Fruit fly (Drosophila melanogaster) whole organism, embryonic: ENCODE data around the gene NijC.

ENCODE experiments used
- Asciz ChIP-seq: fragments of 200-800 bp; sonication (Bioruptor generic); optimal IDR thresholded peaks from 2 replicates; lab custom pipeline; 2017; ENCODE audit warnings: missing biosample characterization, mild to moderate bottlenecking, missing genetic modification characterization, missing genetic modification reagents
- CG10543 ChIP-seq: fragments of 200-800 bp; sonication (Bioruptor generic); optimal IDR thresholded peaks from 3 replicates; lab custom pipeline; 2017; ENCODE audit warnings: missing biosample characterization, mild to moderate bottlenecking, missing genetic modification characterization, moderate library complexity
- CG11560 ChIP-seq: fragments of 200-800 bp; sonication (Bioruptor generic); IDR thresholded peaks from 3 replicates; pipeline ENCODE4 v1.3.6; 2022; ENCODE audit warnings: missing biosample characterization, missing genetic modification characterization
- CG12236 ChIP-seq: fragments of 200-800 bp; sonication (Bioruptor generic); optimal IDR thresholded peaks from 2 replicates; lab custom pipeline; 2016; ENCODE audit warnings: missing biosample characterization, missing genetic modification characterization
- CG12659 ChIP-seq: fragments of 200-800 bp; sonication (Bioruptor generic); optimal IDR thresholded peaks from 3 replicates; lab custom pipeline; 2017; ENCODE audit warnings: mild to moderate bottlenecking, missing biosample characterization, missing genetic modification reagents, missing genetic modification characterization
- CG13894 ChIP-seq: fragments of 200-800 bp; sonication (Bioruptor generic); optimal IDR thresholded peaks from 3 replicates; lab custom pipeline; 2018; ENCODE audit warnings: missing biosample characterization, mild to moderate bottlenecking, missing genetic modification characterization, moderate library complexity
- CG14965 ChIP-seq: fragments of 200-800 bp; sonication (Bioruptor generic); optimal IDR thresholded peaks from 2 replicates; lab custom pipeline; 2016; ENCODE audit warnings: missing biosample characterization, missing genetic modification characterization, borderline replicate concordance
- CG15011 ChIP-seq: fragments of 200-800 bp; sonication (Bioruptor generic); optimal IDR thresholded peaks from 3 replicates; lab custom pipeline; 2018; ENCODE audit warnings: missing biosample characterization, mild to moderate bottlenecking, missing genetic modification characterization
- CG1529 ChIP-seq: fragments of 200-800 bp; sonication (Bioruptor generic); optimal IDR thresholded peaks from 3 replicates; lab custom pipeline; 2018; ENCODE audit warnings: missing biosample characterization, missing genetic modification characterization
- CG15514 ChIP-seq: fragments of 200-800 bp; sonication (Bioruptor generic); optimal IDR thresholded peaks from 3 replicates; lab custom pipeline; 2017; ENCODE audit warnings: missing biosample characterization, missing genetic modification characterization, mild to moderate bottlenecking, moderate library complexity, missing genetic modification reagents
- CG16779 ChIP-seq: fragments of 200-800 bp; sonication (Bioruptor generic); IDR thresholded peaks from 2 replicates; pipeline ENCODE4 v1.3.6; 2022; ENCODE audit warnings: missing biosample characterization, missing genetic modification characterization
- CG17361 ChIP-seq: fragments of 200-800 bp; sonication (Bioruptor generic); IDR thresholded peaks from 3 replicates; pipeline ENCODE4 v1.3.6; 2022; ENCODE audit warnings: missing biosample characterization, missing genetic modification characterization
- CG17802 ChIP-seq: fragments of 200-800 bp; sonication (Bioruptor generic); optimal IDR thresholded peaks from 2 replicates; lab custom pipeline; 2018; ENCODE audit warnings: missing biosample characterization, mild to moderate bottlenecking, missing genetic modification characterization, moderate library complexity
- CG18262 ChIP-seq: fragments of 200-800 bp; optimal IDR thresholded peaks from 3 replicates; lab custom pipeline; 2019; ENCODE audit warnings: missing biosample characterization, mild to moderate bottlenecking, missing genetic modification characterization, moderate library complexity
- CG3163 ChIP-seq: fragments of 200-800 bp; sonication (Bioruptor generic); optimal IDR thresholded peaks from 3 replicates; lab custom pipeline; 2016; ENCODE audit warnings: missing biosample characterization, missing genetic modification characterization
- CG32772 ChIP-seq: fragments of 200-800 bp; sonication (Bioruptor generic); IDR thresholded peaks from 2 replicates; pipeline ENCODE4 v1.3.6; 2022; ENCODE audit warnings: missing biosample characterization, missing genetic modification characterization
- CG6791 ChIP-seq: fragments of 200-800 bp; sonication (Bioruptor generic); IDR thresholded peaks from 3 replicates; pipeline ENCODE4 v1.3.6; 2022; ENCODE audit warnings: missing biosample characterization, missing genetic modification characterization; ENCODE audit not compliant: partially characterized antibody
- CG7745 ChIP-seq: fragments of 200-800 bp; sonication (Bioruptor generic); optimal IDR thresholded peaks from 2 replicates; lab custom pipeline; 2018; ENCODE audit warnings: missing biosample characterization, mild to moderate bottlenecking, missing genetic modification characterization, moderate library complexity
- CG7839 ChIP-seq: fragments of 200-800 bp; sonication (Bioruptor generic); optimal IDR thresholded peaks from 3 replicates; lab custom pipeline; 2018; ENCODE audit warnings: missing biosample characterization, mild to moderate bottlenecking, missing genetic modification characterization, moderate library complexity
- CG9932 ChIP-seq: fragments of 200-800 bp; sonication (Bioruptor generic); IDR thresholded peaks from 2 replicates; pipeline ENCODE4 v1.3.6; 2022; ENCODE audit warnings: missing biosample characterization, missing genetic modification characterization
- CkIIα-i1 ChIP-seq: fragments of 200-800 bp; sonication (Bioruptor generic); IDR thresholded peaks from 2 replicates; pipeline ENCODE4 v1.3.6; 2022; ENCODE audit warnings: missing biosample characterization, missing genetic modification characterization
- D19B ChIP-seq: fragments of 200-800 bp; sonication (Bioruptor generic); optimal IDR thresholded peaks from 2 replicates; lab custom pipeline; 2017; ENCODE audit warnings: missing biosample characterization, mild to moderate bottlenecking, missing genetic modification characterization
- Dbx ChIP-seq: fragments of 200-800 bp; sonication (Bioruptor generic); IDR thresholded peaks from 3 replicates; pipeline ENCODE4 v1.3.6; 2022; ENCODE audit warnings: missing biosample characterization, missing genetic modification characterization
- Dip2 ChIP-seq: fragments of 200-800 bp; sonication (Bioruptor generic); IDR thresholded peaks from 2 replicates; pipeline ENCODE4 v1.3.6; 2022; ENCODE audit warnings: missing biosample characterization, missing genetic modification characterization
- Dref ChIP-seq: fragments of 200-800 bp; sonication (Bioruptor generic); IDR thresholded peaks from 2 replicates; pipeline ENCODE4 v1.3.6; 2022; ENCODE audit warnings: missing biosample characterization, missing genetic modification characterization
- Ets97D ChIP-seq: fragments of 200-800 bp; sonication (Bioruptor generic); optimal IDR thresholded peaks from 3 replicates; lab custom pipeline; 2016; ENCODE audit warnings: missing biosample characterization, missing genetic modification characterization
- GATAe ChIP-seq: fragments of 200-800 bp; sonication (Bioruptor generic); conservative IDR thresholded peaks from 2 replicates; pipeline ENCODE4 v1.3.6; 2022; ENCODE audit warnings: missing biosample characterization, missing genetic modification characterization
- HHEX ChIP-seq: fragments of 200-800 bp; sonication (Bioruptor generic); optimal IDR thresholded peaks from 3 replicates; lab custom pipeline; 2017; ENCODE audit warnings: missing biosample characterization, mild to moderate bottlenecking, missing genetic modification characterization, missing genetic modification reagents
- NC2β ChIP-seq: fragments of 200-800 bp; sonication (Bioruptor generic); optimal IDR thresholded peaks from 2 replicates; lab custom pipeline; 2016; ENCODE audit warnings: missing biosample characterization, missing genetic modification characterization
- Oaz ChIP-seq: fragments of 200-800 bp; sonication (Bioruptor generic); IDR thresholded peaks from 2 replicates; pipeline ENCODE4 v1.3.6; 2022; ENCODE audit warnings: missing biosample characterization, missing genetic modification characterization
- Tbp ChIP-seq: fragments of >200 bp; optimal IDR thresholded peaks from 2 replicates; lab custom pipeline; 2018; ENCODE audit warnings: missing biosample characterization, missing genetic modification characterization
- Vsx1 ChIP-seq: fragments of 200-800 bp; sonication (Bioruptor generic); optimal IDR thresholded peaks from 2 replicates; lab custom pipeline; 2017; ENCODE audit warnings: missing biosample characterization, mild to moderate bottlenecking, missing genetic modification characterization, missing genetic modification reagents
- ase ChIP-seq: fragments of 200-800 bp; sonication (Bioruptor generic); IDR thresholded peaks from 3 replicates; pipeline ENCODE4 v1.3.6; 2022; ENCODE audit warnings: missing biosample characterization, missing genetic modification characterization
- dpn ChIP-seq, 2 experiments: fragments of 200-800 bp; sonication (Bioruptor generic); optimal IDR thresholded peaks; 3 replicates each; lab custom pipeline; 2016; ENCODE audit warnings: missing biosample characterization in 2 of 2, missing genetic modification characterization in 2 of 2
- eyg ChIP-seq: fragments of 200-800 bp; sonication (Bioruptor generic); optimal IDR thresholded peaks from 3 replicates; lab custom pipeline; 2016; ENCODE audit warnings: missing biosample characterization, missing genetic modification characterization
- grau ChIP-seq: fragments of 200-800 bp; optimal IDR thresholded peaks from 3 replicates; lab custom pipeline; 2019; ENCODE audit warnings: missing biosample characterization, mild to moderate bottlenecking, missing genetic modification characterization, moderate library complexity
- grn ChIP-seq: fragments of 200-800 bp; sonication (Bioruptor generic); optimal IDR thresholded peaks from 3 replicates; lab custom pipeline; 2017; ENCODE audit warnings: missing biosample characterization, missing genetic modification characterization
- kah ChIP-seq: fragments of 200-800 bp; sonication (Bioruptor generic); optimal IDR thresholded peaks from 2 replicates; lab custom pipeline; 2018; ENCODE audit warnings: missing biosample characterization, mild to moderate bottlenecking, missing genetic modification characterization
- lbe ChIP-seq: fragments of 200-800 bp; sonication (Bioruptor generic); optimal IDR thresholded peaks from 2 replicates; lab custom pipeline; 2016; ENCODE audit warnings: missing biosample characterization, mild to moderate bottlenecking, missing genetic modification characterization
- mirr ChIP-seq: fragments of 200-800 bp; sonication (Bioruptor generic); optimal IDR thresholded peaks from 3 replicates; lab custom pipeline; 2018; ENCODE audit warnings: missing biosample characterization, mild to moderate bottlenecking, missing genetic modification characterization
- odd ChIP-seq: fragments of 200-800 bp; sonication (Bioruptor generic); optimal IDR thresholded peaks from 2 replicates; lab custom pipeline; 2017; ENCODE audit warnings: missing biosample characterization, mild to moderate bottlenecking, missing genetic modification characterization
- org-1 ChIP-seq: fragments of 200-800 bp; sonication (Bioruptor generic); optimal IDR thresholded peaks from 2 replicates; lab custom pipeline; 2017; ENCODE audit warnings: missing biosample characterization, missing genetic modification characterization
- ranshi ChIP-seq: fragments of 200-800 bp; sonication (Bioruptor generic); IDR thresholded peaks from 2 replicates; pipeline ENCODE4 v1.3.6; 2022; ENCODE audit warnings: missing biosample characterization, missing genetic modification characterization
- schlank ChIP-seq: fragments of 200-800 bp; sonication (Bioruptor generic); optimal IDR thresholded peaks from 2 replicates; lab custom pipeline; 2018; ENCODE audit warnings: missing biosample characterization, mild to moderate bottlenecking, missing genetic modification characterization
- seq ChIP-seq: fragments of 200-800 bp; sonication (Bioruptor generic); IDR thresholded peaks from 2 replicates; pipeline ENCODE4 v1.3.6; 2022; ENCODE audit warnings: missing biosample characterization, missing genetic modification characterization
- ssp ChIP-seq: fragments of 200-800 bp; sonication (Bioruptor generic); IDR thresholded peaks from 2 replicates; pipeline ENCODE4 v1.3.6; 2022; ENCODE audit warnings: missing biosample characterization, missing genetic modification characterization
- tup ChIP-seq: fragments of 200-800 bp; sonication (Bioruptor generic); optimal IDR thresholded peaks from 2 replicates; lab custom pipeline; 2016; ENCODE audit warnings: missing biosample characterization, mild to moderate bottlenecking, missing genetic modification characterization, moderate library complexity
- tx ChIP-seq: fragments of 200-800 bp; sonication (Bioruptor generic); optimal IDR thresholded peaks from 2 replicates; lab custom pipeline; 2016; ENCODE audit warnings: missing biosample characterization, missing genetic modification characterization
- wdn ChIP-seq: fragments of 200-800 bp; sonication (Bioruptor generic); IDR thresholded peaks from 2 replicates; pipeline ENCODE4 v1.3.6; 2022; ENCODE audit warnings: missing biosample characterization, missing genetic modification characterization
- zen ChIP-seq: fragments of 200-800 bp; sonication (Bioruptor generic); optimal IDR thresholded peaks from 3 replicates; lab custom pipeline; 2018; ENCODE audit warnings: missing biosample characterization, mild to moderate bottlenecking, missing genetic modification characterization, moderate library complexity

The NijC gene

DNA sequence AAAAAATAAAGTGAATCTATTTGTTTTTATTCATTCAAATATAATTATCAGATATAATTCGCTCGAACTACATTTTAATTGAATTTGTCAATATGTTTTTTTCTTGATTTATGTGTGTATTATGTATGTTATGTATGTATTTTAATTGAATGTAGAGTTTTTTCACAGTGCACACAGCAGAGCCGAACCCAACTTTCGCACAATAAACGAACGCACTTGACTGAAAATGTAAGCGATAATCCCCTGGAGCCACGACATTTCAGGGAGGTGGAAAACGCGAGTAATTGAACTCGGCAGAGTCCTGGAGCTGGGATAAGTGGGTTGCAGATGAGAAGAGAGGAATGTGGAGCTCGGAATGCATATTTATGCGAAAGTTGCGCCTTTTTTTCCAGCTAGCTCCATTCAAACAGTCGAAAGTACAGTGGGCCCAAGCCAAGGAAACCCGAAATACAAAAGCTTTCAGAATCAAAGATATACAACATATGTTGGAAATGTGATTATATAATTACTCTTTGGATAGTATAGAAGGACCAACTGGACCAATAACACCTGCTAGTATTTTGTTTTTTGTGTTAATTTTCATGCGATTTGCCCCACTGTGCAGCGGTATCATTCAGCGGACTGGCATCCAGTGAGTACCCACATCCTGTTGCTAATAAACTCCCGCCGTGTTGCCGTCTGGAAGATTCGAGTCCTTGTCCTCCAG is 33.2 kb downstream of the NijC start (continued):
- TF ChIP-seq Asciz (no peak), CG18262 (tag; lab: Kevin White, UChicago) (no peak), lbe (GFP tag; lab: Kevin White, UChicago) (no peak), CG3163 (no peak), ase (GFP tag; lab: Robert Waterston, UW) (no peak), CG15011 (no peak), CG16779 (GFP tag; lab: Robert Waterston, UW) (no peak), grn (GFP tag; lab: Kevin White, UChicago) (no peak), wdn (no peak), NC2β (GFP tag; lab: Kevin White, UChicago) (no peak), Ets97D (GFP tag; lab: Kevin White, UChicago) (no peak), CG13894 (tag; lab: Kevin White, UChicago) (no peak), CG6791 (GFP tag; lab: Robert Waterston, UW) (no peak), CG7745 (tag; lab: Kevin White, UChicago) (no peak), CG14965 (GFP tag; lab: Kevin White, UChicago) (no peak), eyg (GFP tag; lab: Kevin White, UChicago) (no peak), CkIIα-i1 (GFP tag; lab: Robert Waterston, UW) (no peak), CG32772 (GFP tag; lab: Robert Waterston, UW) (peak; percentile 24; the same call in 1 of the 2 replicates), CG10543 (no peak), CG12236 (GFP tag; lab: Kevin White, UChicago) (no peak), CG11560 (tag; lab: Robert Waterston, UW) (no peak), dpn (GFP tag; optimal IDR thresholded peaks at IDR 0.05; lab: Kevin White, UChicago) (peak; percentile 15 to 26), tx (GFP tag; lab: Kevin White, UChicago) (peak; percentile 21), zen (tag; lab: Kevin White, UChicago) (no peak), Dbx (GFP tag; lab: Robert Waterston, UW) (peak; percentile 38; the same call in 1 of the 3 replicates), CG12659 (GFP tag; lab: Kevin White, UChicago) (no peak), CG17361 (0 out of 3 replicates have a peak, but pooled peaks have one; percentile 28), tup (GFP tag; lab: Kevin White, UChicago) (no peak), kah (GFP tag; lab: Kevin White, UChicago) (no peak), CG1529 (GFP tag; lab: Kevin White, UChicago) (no peak), CG9932 (GFP tag; lab: Robert Waterston, UW) (no peak), ssp (GFP tag; lab: Robert Waterston, UW) (peak; percentile 19; the same call in 1 of the 2 replicates), D19B (GFP tag; lab: Kevin White, UChicago) (no peak), ranshi (GFP tag; lab: Robert Waterston, UW) (0 out of 2 replicates have a peak, but pooled peaks have one; percentile 45), grau (peak; percentile 8), GATAe (GFP tag; lab: Robert Waterston, UW) (no peak), Dref (GFP tag; lab: Robert Waterston, UW) (no peak), schlank (tag; lab: Kevin White, UChicago) (no peak), HHEX (no peak), CG17802 (tag; lab: Kevin White, UChicago) (no peak), CG7839 (tag; lab: Kevin White, UChicago) (peak; percentile 47), Oaz (GFP tag; lab: Robert Waterston, UW) (peak; percentile 22; the same call in 1 of the 2 replicates), Tbp (GFP tag; lab: Kevin White, UChicago) (no peak), Vsx1 (GFP tag; lab: Kevin White, UChicago) (no peak), mirr (GFP tag; lab: Kevin White, UChicago) (no peak), seq (GFP tag; lab: Robert Waterston, UW) (0 out of 2 replicates have a peak, but pooled peaks have one; percentile 19), odd (GFP tag; lab: Kevin White, UChicago) (no peak), org-1 (no peak), CG15514 (GFP tag; lab: Kevin White, UChicago) (peak; percentile 33), Dip2 (GFP tag; lab: Robert Waterston, UW) (no peak)
